Worm (Caenorhabditis elegans) whole organism, L4 larva: Measurements from ENCODE around the gene T26C12.2.

Experiments
- F26F4.8 ChIP-seq: fragments of 200-800 bp; sonication (Bioruptor generic); conservative IDR thresholded peaks from 2 replicates; pipeline ENCODE4 v1.3.6; 2022; ENCODE audit warnings: missing genetic modification characterization, missing compliant biosample characterization
- R02D3.7 ChIP-seq: fragments of 150-350 bp; sonication (generic microtip); optimal IDR thresholded peaks from 3 replicates; lab custom pipeline; 2014; ENCODE audit warnings: missing biosample characterization, missing genetic modification characterization
- T26A8.4 ChIP-seq: fragments of 200-800 bp; sonication (Bioruptor generic); IDR thresholded peaks from 2 replicates; pipeline ENCODE4 v1.3.6; 2022; ENCODE audit warnings: missing genetic modification characterization, missing compliant biosample characterization
- Y48G9A.11 ChIP-seq: fragments of 200-800 bp; sonication (Bioruptor generic); IDR thresholded peaks from 2 replicates; pipeline ENCODE4 v1.3.6; 2022; ENCODE audit warnings: missing genetic modification reagents, missing genetic modification characterization, missing compliant biosample characterization
- Y75B8A.6 ChIP-seq: fragments of 200-800 bp; sonication (Bioruptor generic); IDR thresholded peaks from 2 replicates; pipeline ENCODE4 v1.3.6; 2022; ENCODE audit warnings: missing genetic modification reagents, missing genetic modification characterization, missing compliant biosample characterization
- aha-1 ChIP-seq: fragments of 150-350 bp; peaks from one replicate; lab custom pipeline; 2014; ENCODE audit warnings: missing biosample characterization, missing genetic modification characterization
- arid-1 ChIP-seq: fragments of 200-800 bp; sonication (Bioruptor generic); conservative IDR thresholded peaks from 2 replicates; pipeline ENCODE4 v1.3.6; 2022; ENCODE audit warnings: missing genetic modification reagents, missing genetic modification characterization, missing compliant biosample characterization
- ceh-28 ChIP-seq: fragments of 150-350 bp; optimal IDR thresholded peaks from 2 replicates; lab custom pipeline; 2014; ENCODE audit warnings: missing biosample characterization, missing genetic modification reagents, missing genetic modification characterization
- ceh-32 ChIP-seq: sonication (generic microtip); optimal IDR thresholded peaks from 2 replicates; lab custom pipeline; 2016; ENCODE audit warnings: mild to moderate bottlenecking, missing genetic modification characterization, missing compliant biosample characterization; ENCODE audit not compliant: poor library complexity
- daf-16 ChIP-seq, 3 experiments: sonication (generic microtip); optimal IDR thresholded peaks; 2 replicates each; lab custom pipeline; 2016 to 2017; ENCODE audit warnings: missing genetic modification characterization in 3 of 3, missing genetic modification reagents in 3 of 3, mild to moderate bottlenecking in 2 of 3, missing compliant biosample characterization in 2 of 3, missing biosample characterization in 1 of 3, moderate library complexity in 1 of 3
- daf-19 ChIP-seq: fragments of 200-800 bp; sonication (Bioruptor generic); conservative IDR thresholded peaks from 2 replicates; pipeline ENCODE4 v1.3.6; 2022; ENCODE audit warnings: missing genetic modification characterization, missing compliant biosample characterization
- dmd-6 ChIP-seq: fragments of 200-800 bp; sonication (Bioruptor generic); IDR thresholded peaks from 2 replicates; pipeline ENCODE4 v1.3.6; 2022; ENCODE audit warnings: missing genetic modification reagents, missing genetic modification characterization, missing compliant biosample characterization
- dve-1 ChIP-seq: sonication (generic microtip); optimal IDR thresholded peaks from 2 replicates; lab custom pipeline; 2017; ENCODE audit warnings: antibody characterized with exemption, mild to moderate bottlenecking, missing genetic modification characterization, missing compliant biosample characterization; ENCODE audit not compliant: insufficient read depth
- gei-8 ChIP-seq: fragments of 200-800 bp; sonication (Bioruptor generic); optimal IDR thresholded peaks from 2 replicates; lab custom pipeline; 2018; ENCODE audit warnings: mild to moderate bottlenecking, missing genetic modification characterization, missing compliant biosample characterization
- hif-1 ChIP-seq, 2 experiments: sonication (generic microtip); optimal IDR thresholded peaks; 2 replicates each; lab custom pipeline; 2016 to 2017; ENCODE audit warnings: missing compliant biosample characterization in 2 of 2, missing genetic modification characterization in 2 of 2, missing genetic modification reagents in 2 of 2, missing genotype in 2 of 2, mild to moderate bottlenecking in 1 of 2
- hlh-11 ChIP-seq: fragments of 200-800 bp; sonication (Bioruptor generic); optimal IDR thresholded peaks from 2 replicates; lab custom pipeline; 2018; ENCODE audit warnings: mild to moderate bottlenecking, missing genetic modification characterization, missing compliant biosample characterization
- hlh-30 ChIP-seq: sonication (generic microtip); optimal IDR thresholded peaks from 2 replicates; lab custom pipeline; 2017; ENCODE audit warnings: antibody characterized with exemption, mild to moderate bottlenecking, missing genetic modification characterization, missing compliant biosample characterization; ENCODE audit not compliant: insufficient read depth
- lin-1 ChIP-seq: fragments of 200-800 bp; sonication (Bioruptor generic); IDR thresholded peaks from 2 replicates; pipeline ENCODE4 v1.3.6; 2022; ENCODE audit warnings: missing genetic modification reagents, missing genetic modification characterization, missing compliant biosample characterization
- lin-13 ChIP-seq: fragments of 150-350 bp; optimal IDR thresholded peaks from 2 replicates; lab custom pipeline; 2014; ENCODE audit warnings: missing biosample characterization, missing genetic modification reagents, missing genetic modification characterization
- lin-15B ChIP-seq: fragments of 150-350 bp; sonication (generic microtip); optimal IDR thresholded peaks from 3 replicates; lab custom pipeline; 2014; ENCODE audit warnings: missing biosample characterization, missing genetic modification characterization
- lin-38 ChIP-seq: fragments of 200-800 bp; sonication (Bioruptor generic); IDR thresholded peaks from 2 replicates; pipeline ENCODE4 v1.3.6; 2022; ENCODE audit warnings: missing genetic modification reagents, missing genetic modification characterization, missing compliant biosample characterization
- lir-3 ChIP-seq: sonication (generic microtip); optimal IDR thresholded peaks from 2 replicates; lab custom pipeline; 2016; ENCODE audit warnings: mild to moderate bottlenecking, missing genetic modification characterization, missing compliant biosample characterization
- lsy-2 ChIP-seq, 2 experiments: fragments of 150-350 bp in 1 of 2; sonication (generic microtip) in 1 of 2; optimal IDR thresholded peaks; 2 replicates each; lab custom pipeline; 2014 to 2017; ENCODE audit warnings: missing biosample characterization in 2 of 2, missing genetic modification characterization in 2 of 2
- mdl-1 ChIP-seq, 2 experiments: fragments of 150-350 bp in 1 of 2; sonication (generic microtip) in 1 of 2; optimal IDR thresholded peaks; 2 replicates each; lab custom pipeline; 2014 to 2017; ENCODE audit warnings: missing biosample characterization in 2 of 2, missing genetic modification characterization in 2 of 2
- mep-1 ChIP-seq: fragments of 150-350 bp; sonication (generic microtip); optimal IDR thresholded peaks from 3 replicates; lab custom pipeline; 2014; ENCODE audit warnings: missing biosample characterization, missing genetic modification characterization
- mes-2 ChIP-seq: sonication (generic microtip); optimal IDR thresholded peaks from 2 replicates; lab custom pipeline; 2016; ENCODE audit warnings: missing genotype, mild to moderate bottlenecking, missing genetic modification characterization, missing compliant biosample characterization; ENCODE audit not compliant: poor library complexity, severe bottlenecking
- mxl-2 ChIP-seq: fragments of 200-800 bp; sonication (Bioruptor generic); conservative IDR thresholded peaks from 2 replicates; pipeline ENCODE4 v1.3.6; 2022; ENCODE audit warnings: missing genetic modification reagents, missing genetic modification characterization, missing compliant biosample characterization
- nhr-102 ChIP-seq: sonication (generic microtip); optimal IDR thresholded peaks from 2 replicates; lab custom pipeline; 2016; ENCODE audit warnings: mild to moderate bottlenecking, missing genetic modification characterization, moderate library complexity, missing compliant biosample characterization
- nhr-237 ChIP-seq: sonication (generic microtip); optimal IDR thresholded peaks from 2 replicates; lab custom pipeline; 2017; ENCODE audit warnings: missing biosample characterization, missing genetic modification characterization
- nhr-28 ChIP-seq: fragments of 150-350 bp; optimal IDR thresholded peaks from 2 replicates; lab custom pipeline; 2014; ENCODE audit warnings: missing biosample characterization, missing genetic modification characterization
- nhr-42 ChIP-seq: fragments of 200-800 bp; sonication (Bioruptor generic); IDR thresholded peaks from 2 replicates; pipeline ENCODE4 v1.3.6; 2022; ENCODE audit warnings: missing genetic modification characterization, missing compliant biosample characterization
- nhr-48 ChIP-seq: sonication (generic microtip); optimal IDR thresholded peaks from 2 replicates; lab custom pipeline; 2016; ENCODE audit warnings: mild to moderate bottlenecking, missing genetic modification characterization, missing compliant biosample characterization
- nhr-6 ChIP-seq: fragments of 150-350 bp; optimal IDR thresholded peaks from 2 replicates; lab custom pipeline; 2014; ENCODE audit warnings: missing biosample characterization, missing genetic modification characterization
- pha-4 ChIP-seq, 2 experiments: fragments of 150-350 bp in 1 of 2; fragments of 200-800 bp in 1 of 2; sonication (Bioruptor generic) in 1 of 2; IDR thresholded peaks in 1 of 2; optimal IDR thresholded peaks in 1 of 2; 2 replicates each; pipeline versions ENCODE4 v1.3.6 to Lab custom; 2014 to 2022; ENCODE audit warnings: missing genetic modification characterization in 2 of 2, missing genetic modification reagents in 2 of 2, missing biosample characterization in 1 of 2, missing compliant biosample characterization in 1 of 2
- php-3 ChIP-seq: fragments of 200-800 bp; sonication (Bioruptor generic); IDR thresholded peaks from 2 replicates; pipeline ENCODE4 v1.3.6; 2022; ENCODE audit warnings: missing genetic modification reagents, missing genetic modification characterization, missing compliant biosample characterization
- pqm-1 ChIP-seq: sonication (generic microtip); optimal IDR thresholded peaks from 2 replicates; lab custom pipeline; 2017; ENCODE audit warnings: missing biosample characterization, missing genetic modification characterization
- rbr-2 ChIP-seq: sonication (generic microtip); optimal IDR thresholded peaks from 2 replicates; lab custom pipeline; 2016; ENCODE audit warnings: missing genotype, missing genetic modification characterization, missing compliant biosample characterization
- sdz-12 ChIP-seq: fragments of 200-800 bp; sonication (Bioruptor generic); optimal IDR thresholded peaks from 2 replicates; lab custom pipeline; 2018; ENCODE audit warnings: mild to moderate bottlenecking, missing genetic modification characterization, missing compliant biosample characterization
- skn-1 ChIP-seq: fragments of 150-350 bp; optimal IDR thresholded peaks from 2 replicates; lab custom pipeline; 2014; ENCODE audit warnings: missing biosample characterization, missing genetic modification characterization
- spr-1 ChIP-seq: sonication (generic microtip); optimal IDR thresholded peaks from 2 replicates; lab custom pipeline; 2016; ENCODE audit warnings: mild to moderate bottlenecking, missing genetic modification characterization, missing compliant biosample characterization
- tra-1 ChIP-seq: fragments of 200-800 bp; sonication (Bioruptor generic); IDR thresholded peaks from 2 replicates; pipeline ENCODE4 v1.3.6; 2022; ENCODE audit warnings: missing genetic modification reagents, missing genetic modification characterization, missing compliant biosample characterization
- unc-62 ChIP-seq, 3 experiments: fragments of 150-350 bp in 1 of 3; sonication (generic microtip); optimal IDR thresholded peaks in 2 of 3; peaks in 1 of 3; 1 replicate in 1 of 3; 2 replicates in 2 of 3; lab custom pipeline; 2014 to 2017; ENCODE audit warnings: missing biosample characterization in 3 of 3, missing genetic modification characterization in 3 of 3, missing genetic modification reagents in 3 of 3, missing genotype in 1 of 3
- zag-1 ChIP-seq: fragments of 150-350 bp; optimal IDR thresholded peaks from 2 replicates; lab custom pipeline; 2014; ENCODE audit warnings: missing biosample characterization, missing genetic modification characterization
- zfp-3 ChIP-seq: fragments of 200-800 bp; sonication (Bioruptor generic); conservative IDR thresholded peaks from 2 replicates; pipeline ENCODE4 v1.3.6; 2022; ENCODE audit warnings: missing genetic modification reagents, missing genetic modification characterization, missing compliant biosample characterization
- zip-11 ChIP-seq: fragments of 200-800 bp; sonication (Bioruptor generic); IDR thresholded peaks from 2 replicates; pipeline ENCODE4 v1.3.6; 2022; ENCODE audit warnings: missing genetic modification characterization, missing compliant biosample characterization
- ztf-7 ChIP-seq: fragments of 150-350 bp; optimal IDR thresholded peaks from 2 replicates; lab custom pipeline; 2014; ENCODE audit warnings: missing biosample characterization, missing genetic modification characterization

The T26C12.2 gene

ce11 chrIV:3231644-3232043 lies 33.9 kb downstream of the T26C12.2 start (continued):
- no peak for TF ChIP-seq lin-15B (tag; lab: Kevin White, UChicago)
- peak in 1 of 2 experiments; percentile 14 for TF ChIP-seq lsy-2 (tag; optimal IDR thresholded peaks at IDR 0.05; lab: Kevin White, UChicago)
- TF ChIP-seq nhr-28 (tag; lab: Kevin White, UChicago): peak; percentile 94
- TF ChIP-seq ztf-7 (tag; lab: Kevin White, UChicago): no peak
- TF ChIP-seq nhr-6 (tag; lab: Kevin White, UChicago): no peak
- 0 out of 2 replicates have a peak, but pooled peaks have one; percentile 6 for TF ChIP-seq php-3 (GFP tag; lab: Robert Waterston, UW)
- no peak for TF ChIP-seq nhr-42
- TF ChIP-seq, all 104 proteins: peak for 19

- TF ChIP-seq mdl-1 (tag; optimal IDR thresholded peaks at IDR 0.05; lab: Kevin White, UChicago): peak in 1 of 2 experiments; percentile 81
- TF ChIP-seq hlh-30 (tag; lab: Kevin White, UChicago): peak; percentile 75
- peak; percentile 96 for TF ChIP-seq hlh-11 (tag; lab: Kevin White, UChicago)
- TF ChIP-seq lin-1: peak; percentile 38; the same call in 1 of the 2 replicates
- peak; percentile 55 for TF ChIP-seq rbr-2
- TF ChIP-seq T26A8.4 (GFP tag; lab: Robert Waterston, UW): no peak
- TF ChIP-seq ceh-28 (tag; lab: Kevin White, UChicago): peak; percentile 55
- no peak for TF ChIP-seq Y48G9A.11
- TF ChIP-seq unc-62 (GFP tag; optimal IDR thresholded peaks at IDR 0.05 in 1 of 2; lab: Kevin White, UChicago): peak; percentile 30 to 99
- no peak for TF ChIP-seq unc-62 (tag; optimal IDR thresholded peaks at IDR 0.05; lab: Kevin White, UChicago)
- TF ChIP-seq sdz-12 (GFP tag; lab: Kevin White, UChicago): no peak
- TF ChIP-seq arid-1 (GFP tag; lab: Robert Waterston, UW): no peak
- TF ChIP-seq dve-1 (tag; lab: Kevin White, UChicago): peak; percentile 97
- no peak for TF ChIP-seq Y75B8A.6 (GFP tag; lab: Robert Waterston, UW)
- TF ChIP-seq zfp-3 (GFP tag; lab: Robert Waterston, UW): no peak
- peak; percentile 37 for TF ChIP-seq spr-1 (tag; lab: Kevin White, UChicago)
- TF ChIP-seq pha-4 (GFP tag; IDR thresholded peaks at IDR 0.05; lab: Robert Waterston, UW): no peak; the same call in 1 of the 2 replicates
- peak; percentile 84 for TF ChIP-seq pha-4 (tag; optimal IDR thresholded peaks at IDR 0.05; lab: Kevin White, UChicago)
- TF ChIP-seq hif-1 (tag; optimal IDR thresholded peaks at IDR 0.05; lab: Kevin White, UChicago): peak in 1 of 2 experiments; percentile 47
- no peak for TF ChIP-seq zag-1 (tag; lab: Kevin White, UChicago)
- peak; percentile 72 for TF ChIP-seq aha-1
- peak; percentile 72 for TF ChIP-seq nhr-48 (tag; lab: Kevin White, UChicago)
- peak; percentile 97 for TF ChIP-seq pqm-1 (tag; lab: Kevin White, UChicago)
- no peak for TF ChIP-seq R02D3.7 (tag; lab: Kevin White, UChicago)
- TF ChIP-seq nhr-102: peak; percentile 67
- peak; percentile 99 for TF ChIP-seq nhr-28 (tag; lab: Kevin White, UChicago)
- peak; percentile 86 for TF ChIP-seq mep-1 (tag; lab: Kevin White, UChicago)
- TF ChIP-seq F26F4.8 (GFP tag; lab: Robert Waterston, UW): no peak
- TF ChIP-seq mxl-2 (GFP tag; lab: Robert Waterston, UW): 0 out of 2 replicates have a peak, but pooled peaks have one; percentile 55
- no peak for TF ChIP-seq zip-11 (GFP tag; lab: Robert Waterston, UW)
- TF ChIP-seq skn-1 (tag; lab: Kevin White, UChicago): no peak
- peak; percentile 55 for TF ChIP-seq gei-8
- TF ChIP-seq mes-2 (tag; lab: Kevin White, UChicago): peak; percentile 60
- TF ChIP-seq lin-38 (GFP tag; lab: Robert Waterston, UW): peak; percentile 40
- TF ChIP-seq tra-1 (GFP tag; lab: Robert Waterston, UW): 0 out of 2 replicates have a peak, but pooled peaks have one; percentile 28
- TF ChIP-seq daf-19 (GFP tag; lab: Robert Waterston, UW): no peak
- no peak for TF ChIP-seq ceh-32
- peak; percentile 89 for TF ChIP-seq dmd-6 (GFP tag; lab: Robert Waterston, UW)
- TF ChIP-seq lir-3: no peak
- TF ChIP-seq lin-13 (GFP tag; lab: Kevin White, UChicago): peak; percentile 40
- TF ChIP-seq nhr-237 (tag; lab: Kevin White, UChicago): no peak
- peak in 1 of 2 experiments; percentile 62 for TF ChIP-seq daf-16 (GFP tag; optimal IDR thresholded peaks at IDR 0.05; lab: Kevin White, UChicago)
- peak; percentile 92 for TF ChIP-seq daf-16 (tag; optimal IDR thresholded peaks at IDR 0.05; lab: Kevin White, UChicago)
Measured at ce11 chrIV:3227549-3228139, 37.9 kb downstream of the T26C12.2 start.
